Fruit fly (Drosophila melanogaster) whole organism, wandering third instar larva: Measurements from ENCODE around the gene CG18170.

Experiments
- Abd-B ChIP-seq: fragments of >200 bp; optimal IDR thresholded peaks from 2 replicates; lab custom pipeline; 2017; ENCODE audit warnings: missing biosample characterization, missing genetic modification characterization
- CG32264 ChIP-seq: fragments of 200-800 bp; sonication (Bioruptor generic); optimal IDR thresholded peaks from 2 replicates; lab custom pipeline; 2016; ENCODE audit warnings: missing biosample characterization, missing genetic modification characterization
- CG9705 ChIP-seq: fragments of 200-800 bp; sonication (Bioruptor generic); optimal IDR thresholded peaks from 2 replicates; lab custom pipeline; 2018; ENCODE audit warnings: missing biosample characterization, mild to moderate bottlenecking, missing genetic modification characterization
- CrebA ChIP-seq: fragments of 200-800 bp; sonication (Bioruptor generic); optimal IDR thresholded peaks from 2 replicates; lab custom pipeline; 2016; ENCODE audit warnings: missing biosample characterization, mild to moderate bottlenecking, missing genetic modification characterization, borderline replicate concordance
- Dfd ChIP-seq: fragments of >200 bp; optimal IDR thresholded peaks from 2 replicates; lab custom pipeline; 2017; ENCODE audit warnings: missing biosample characterization, missing genetic modification characterization
- Dif ChIP-seq: fragments of 200-275, 200-300 bp; sonication (Bioruptor generic); optimal IDR thresholded peaks from 2 replicates; lab custom pipeline; 2018; ENCODE audit warnings: missing biosample characterization, missing genetic modification characterization; ENCODE audit not compliant: partially characterized antibody
- GATAd ChIP-seq: sonication (Bioruptor generic); optimal IDR thresholded peaks from 2 replicates; lab custom pipeline; 2016; ENCODE audit warnings: missing biosample characterization, missing genetic modification characterization
- HLH106 ChIP-seq: fragments of 200-800 bp; optimal IDR thresholded peaks from 3 replicates; lab custom pipeline; 2019; ENCODE audit warnings: missing biosample characterization, mild to moderate bottlenecking, missing genetic modification characterization, moderate library complexity
- Hnf4 ChIP-seq: fragments of 200-800 bp; sonication (Bioruptor generic); optimal IDR thresholded peaks from 2 replicates; lab custom pipeline; 2016; ENCODE audit warnings: missing biosample characterization, mild to moderate bottlenecking, missing genetic modification characterization
- Hr78 ChIP-seq: fragments of >200 bp; optimal IDR thresholded peaks from 2 replicates; lab custom pipeline; 2017; ENCODE audit warnings: missing biosample characterization, missing genetic modification characterization
- Hr83 ChIP-seq: fragments of 200-300 bp; sonication (Bioruptor generic); optimal IDR thresholded peaks from 2 replicates; lab custom pipeline; 2016; ENCODE audit warnings: missing biosample characterization, mild to moderate bottlenecking, missing genetic modification characterization, moderate library complexity; ENCODE audit not compliant: poor library complexity, severe bottlenecking
- Jra ChIP-seq: sonication (Bioruptor generic); optimal IDR thresholded peaks from 2 replicates; lab custom pipeline; 2016; ENCODE audit warnings: missing biosample characterization, missing genetic modification characterization
- Mio ChIP-seq: sonication (Bioruptor generic); optimal IDR thresholded peaks from 2 replicates; lab custom pipeline; 2016; ENCODE audit warnings: missing biosample characterization, missing genetic modification characterization
- Myc ChIP-seq: fragments of >200 bp; optimal IDR thresholded peaks from 2 replicates; lab custom pipeline; 2017
- N ChIP-seq: fragments of >200 bp; optimal IDR thresholded peaks from 2 replicates; lab custom pipeline; 2018; ENCODE audit warnings: missing biosample characterization, missing external identifiers, missing genetic modification characterization
- OdsH ChIP-seq: fragments of 200-800 bp; sonication (Bioruptor generic); optimal IDR thresholded peaks from 2 replicates; lab custom pipeline; 2016; ENCODE audit warnings: missing biosample characterization, mild to moderate bottlenecking, missing genetic modification characterization
- Rel ChIP-seq, 2 experiments: fragments of 200-800 bp; sonication (Bioruptor generic) in 1 of 2; optimal IDR thresholded peaks; 2 replicates in 1 of 2; 3 replicates in 1 of 2; lab custom pipeline; 2016 to 2019; ENCODE audit warnings: mild to moderate bottlenecking in 2 of 2, missing biosample characterization in 2 of 2, missing genetic modification characterization in 2 of 2, moderate library complexity in 1 of 2
- Sp1 ChIP-seq: fragments of 200-800 bp; sonication (Bioruptor generic); optimal IDR thresholded peaks from 3 replicates; lab custom pipeline; 2019; ENCODE audit warnings: missing biosample characterization, mild to moderate bottlenecking, missing genetic modification characterization, moderate library complexity
- Vsx2 ChIP-seq: fragments of 200-300, 225-300 bp; sonication (Bioruptor generic); optimal IDR thresholded peaks from 2 replicates; lab custom pipeline; 2018; ENCODE audit warnings: missing biosample characterization, missing genetic modification characterization; ENCODE audit not compliant: partially characterized antibody
- br ChIP-seq: fragments of 200-800 bp; sonication (Bioruptor generic); optimal IDR thresholded peaks from 2 replicates; lab custom pipeline; 2016; ENCODE audit warnings: missing biosample characterization, missing genetic modification characterization
- brk ChIP-seq: fragments of 200-800 bp; sonication (Bioruptor generic); optimal IDR thresholded peaks from 2 replicates; lab custom pipeline; 2016; ENCODE audit warnings: missing biosample characterization, mild to moderate bottlenecking, missing genetic modification characterization
- dl ChIP-seq, 2 experiments: fragments of 175-275, 200-275 bp in 1 of 2; fragments of 200-275 bp in 1 of 2; sonication (Bioruptor generic); optimal IDR thresholded peaks; lab custom pipeline; 2018; ENCODE audit warnings: mild to moderate bottlenecking in 2 of 2, missing biosample characterization in 2 of 2, missing genetic modification characterization in 2 of 2, moderate library complexity in 2 of 2; ENCODE audit not compliant: partially characterized antibody in 2 of 2, insufficient read depth in 1 of 2
- dmrt93B ChIP-seq: fragments of 200-800 bp; sonication (Bioruptor generic); optimal IDR thresholded peaks from 2 replicates; lab custom pipeline; 2018; ENCODE audit warnings: missing biosample characterization, mild to moderate bottlenecking, missing genetic modification characterization
- dsf ChIP-seq: sonication (Bioruptor generic); optimal IDR thresholded peaks from 2 replicates; lab custom pipeline; 2016; ENCODE audit warnings: missing biosample characterization, missing genetic modification characterization, borderline replicate concordance
- ey ChIP-seq: fragments of 200-800 bp; sonication (Bioruptor generic); optimal IDR thresholded peaks from 2 replicates; lab custom pipeline; 2016; ENCODE audit warnings: missing biosample characterization, missing genetic modification characterization
- foxo ChIP-seq, 2 experiments: fragments of 200-800 bp; sonication (Bioruptor generic); optimal IDR thresholded peaks; 2 replicates in 1 of 2; 3 replicates in 1 of 2; lab custom pipeline; 2016 to 2017; ENCODE audit warnings: missing biosample characterization in 2 of 2, missing genetic modification characterization in 2 of 2
- fru ChIP-seq: fragments of 200-800 bp; sonication (Bioruptor generic); optimal IDR thresholded peaks from 3 replicates; lab custom pipeline; 2016; ENCODE audit warnings: missing biosample characterization, mild to moderate bottlenecking, missing genetic modification characterization
- h ChIP-seq: fragments of 200-800 bp; sonication (Bioruptor generic); optimal IDR thresholded peaks from 3 replicates; lab custom pipeline; 2016; ENCODE audit warnings: missing biosample characterization, mild to moderate bottlenecking, missing genetic modification characterization
- jim ChIP-seq: fragments of 175-275, 200-325 bp; sonication (Bioruptor generic); optimal IDR thresholded peaks from 2 replicates; lab custom pipeline; 2016; ENCODE audit warnings: missing biosample characterization, mild to moderate bottlenecking, missing genetic modification characterization
- lola ChIP-seq: fragments of >200 bp; optimal IDR thresholded peaks from 2 replicates; lab custom pipeline; 2017; ENCODE audit warnings: missing biosample characterization, missing genetic modification characterization
- pan ChIP-seq: fragments of >200 bp; optimal IDR thresholded peaks from 2 replicates; lab custom pipeline; 2017
- psq ChIP-seq: fragments of 200-800 bp; sonication (Bioruptor generic); optimal IDR thresholded peaks from 3 replicates; lab custom pipeline; 2017; ENCODE audit warnings: missing biosample characterization, mild to moderate bottlenecking, missing genetic modification characterization, moderate library complexity
- rgr ChIP-seq: fragments of 200-800 bp; sonication (Bioruptor generic); optimal IDR thresholded peaks from 3 replicates; lab custom pipeline; 2016; ENCODE audit warnings: missing biosample characterization, mild to moderate bottlenecking, missing genetic modification characterization
- sage ChIP-seq: fragments of 200-800 bp; sonication (Bioruptor generic); optimal IDR thresholded peaks from 2 replicates; lab custom pipeline; 2016; ENCODE audit warnings: missing biosample characterization, mild to moderate bottlenecking, missing genetic modification characterization
- sv ChIP-seq: fragments of 200-800 bp; sonication (Bioruptor generic); optimal IDR thresholded peaks from 3 replicates; lab custom pipeline; 2016; ENCODE audit warnings: missing biosample characterization, missing genetic modification characterization
- tai ChIP-seq: sonication (Bioruptor generic); optimal IDR thresholded peaks from 2 replicates; lab custom pipeline; 2016; ENCODE audit warnings: missing biosample characterization, missing genetic modification characterization
- usp ChIP-seq: fragments of >200 bp; optimal IDR thresholded peaks from 2 replicates; lab custom pipeline; 2017; ENCODE audit warnings: missing biosample characterization, missing genetic modification characterization
- woc ChIP-seq: sonication (Bioruptor generic); optimal IDR thresholded peaks from 2 replicates; lab custom pipeline; 2016; ENCODE audit warnings: missing biosample characterization, mild to moderate bottlenecking, missing genetic modification characterization

Gene CG18170

DNA sequence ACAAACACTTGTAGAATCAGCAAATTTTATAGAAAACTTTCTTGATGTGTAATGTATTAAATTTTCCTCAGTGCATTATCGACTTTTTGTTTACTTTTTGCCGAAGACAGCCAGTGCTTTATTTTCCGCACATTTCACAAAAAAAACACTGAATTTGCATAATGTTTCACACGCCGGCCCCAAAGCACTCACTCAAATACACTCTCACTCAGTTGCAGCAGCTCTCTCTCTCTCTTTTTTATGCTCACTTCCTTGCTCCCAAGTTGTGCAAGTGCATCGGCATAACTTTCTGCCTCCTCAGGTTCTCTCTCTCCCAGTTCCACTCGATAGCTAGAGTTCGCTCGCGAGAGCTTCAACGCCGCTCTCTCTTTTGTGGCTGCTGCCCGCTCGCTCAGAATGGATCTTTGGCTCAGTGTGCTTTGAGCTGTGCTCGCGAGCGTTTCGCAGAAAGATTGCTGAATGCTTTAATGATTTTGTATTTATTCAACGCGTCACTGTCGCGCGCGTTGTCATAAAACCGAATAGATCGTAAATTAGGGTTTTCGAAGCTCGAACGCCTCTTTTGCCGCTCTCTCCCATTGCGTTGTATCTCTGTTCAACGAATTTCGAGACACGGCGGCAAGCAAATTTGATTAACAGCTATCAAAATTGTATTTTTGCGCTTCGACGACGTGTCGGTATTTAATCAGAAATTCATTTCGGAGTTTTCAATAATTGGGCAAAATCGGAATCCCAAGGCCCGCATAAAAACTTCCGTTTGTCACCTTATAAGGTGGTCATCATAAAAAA lies 16.3 kb upstream of the CG18170 start:
- TF ChIP-seq rgr (GFP tag; lab: Kevin White, UChicago) (peak; percentile 44), sage (GFP tag; lab: Kevin White, UChicago) (peak; percentile 74), GATAd (GFP tag; lab: Kevin White, UChicago) (no peak), CG32264 (peak; percentile 45), Hnf4 (peak; percentile 35), Rel (GFP tag; optimal IDR thresholded peaks at IDR 0.05; lab: Kevin White, UChicago) (peak; percentile 64), Rel (tag; optimal IDR thresholded peaks at IDR 0.05; lab: Kevin White, UChicago) (peak; percentile 10), Jra (peak; percentile 76), foxo (GFP tag; optimal IDR thresholded peaks at IDR 0.05; lab: Kevin White, UChicago) (peak in 1 of 2 experiments; percentile 48), Sp1 (GFP tag; lab: Kevin White, UChicago) (peak; percentile 37), lola (GFP tag; lab: Kevin White, UChicago) (no peak), psq (GFP tag; lab: Kevin White, UChicago) (peak; percentile 41), Myc (no peak), CrebA (GFP tag; lab: Kevin White, UChicago) (peak; percentile 86), br (GFP tag; lab: Kevin White, UChicago) (peak; percentile 49), dmrt93B (GFP tag; lab: Kevin White, UChicago) (no peak), brk (GFP tag; lab: Kevin White, UChicago) (peak; percentile 42), h (GFP tag; lab: Kevin White, UChicago) (peak; percentile 90), Dif (peak; percentile 99), dl (GFP tag; optimal IDR thresholded peaks at IDR 0.05; lab: Kevin White, UChicago; ENCODE audit: insufficient read depth in 1 of 2, partially characterized antibody in 2 of 2) (peak; percentile 96 to 98), CG9705 (no peak), woc (GFP tag; lab: Kevin White, UChicago) (no peak), Mio (GFP tag; lab: Kevin White, UChicago) (no peak), HLH106 (tag; lab: Kevin White, UChicago) (no peak), Hr83 (GFP tag; lab: Kevin White, UChicago) (peak; percentile 82), dsf (no peak), fru (peak; percentile 48), jim (no peak), Vsx2 (GFP tag; lab: Kevin White, UChicago) (peak; percentile 95), N (GFP tag; lab: Kevin White, UChicago) (no peak)

DNA sequence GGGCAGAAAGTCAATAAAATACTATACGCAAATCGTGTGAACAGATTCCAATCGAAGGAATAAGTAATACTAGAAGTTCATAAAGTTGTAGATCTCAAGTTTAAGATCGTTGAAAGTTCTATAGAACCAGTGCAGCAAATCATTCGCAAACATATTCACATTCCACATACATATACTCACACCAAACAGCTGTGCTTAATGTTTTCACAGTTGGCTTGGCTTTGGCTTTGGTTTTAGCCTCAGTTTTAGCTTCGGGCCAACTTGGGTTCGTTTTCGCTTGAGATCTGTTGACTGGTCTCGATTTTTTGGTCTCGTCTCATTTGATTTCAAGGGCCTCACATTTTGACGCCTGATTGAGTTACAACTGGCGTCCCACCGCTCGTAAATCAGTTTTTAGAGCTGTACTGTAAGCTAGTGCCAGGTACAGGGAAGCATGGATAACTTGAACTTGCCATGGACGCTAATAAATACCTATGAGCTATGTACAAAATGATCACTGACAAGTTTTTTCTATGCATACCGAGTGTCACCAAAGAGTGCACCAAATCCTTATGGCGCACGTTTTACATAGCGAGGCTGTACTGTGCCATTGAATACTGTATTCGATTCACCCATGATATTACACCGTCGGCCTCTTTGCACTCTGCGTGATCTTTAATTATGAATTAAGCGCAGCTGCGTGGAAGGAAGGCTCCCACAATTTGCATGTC lies 15.5 kb upstream of the CG18170 start:
- TF ChIP-seq brk (GFP tag; lab: Kevin White, UChicago) (no peak), woc (GFP tag; lab: Kevin White, UChicago) (peak; percentile 14), Myc (no peak), rgr (GFP tag; lab: Kevin White, UChicago) (peak; percentile 69), Dif (no peak), dl (GFP tag; optimal IDR thresholded peaks at IDR 0.05; lab: Kevin White, UChicago; ENCODE audit: insufficient read depth in 1 of 2, partially characterized antibody in 2 of 2) (no peak), dmrt93B (GFP tag; lab: Kevin White, UChicago) (peak; percentile 46), psq (GFP tag; lab: Kevin White, UChicago) (peak; percentile 43), Dfd (GFP tag; lab: Kevin White, UChicago) (no peak), CG9705 (peak; percentile 45), lola (GFP tag; lab: Kevin White, UChicago) (no peak), fru (peak; percentile 67), ey (GFP tag; lab: Kevin White, UChicago) (peak; percentile 70), Sp1 (GFP tag; lab: Kevin White, UChicago) (peak; percentile 60), Rel (GFP tag; optimal IDR thresholded peaks at IDR 0.05; lab: Kevin White, UChicago) (no peak), Rel (tag; optimal IDR thresholded peaks at IDR 0.05; lab: Kevin White, UChicago) (no peak), h (GFP tag; lab: Kevin White, UChicago) (peak; percentile 75), jim (no peak), foxo (GFP tag; optimal IDR thresholded peaks at IDR 0.05; lab: Kevin White, UChicago) (peak in 1 of 2 experiments; percentile 80), CG32264 (no peak), Hnf4 (peak; percentile 59), br (GFP tag; lab: Kevin White, UChicago) (peak; percentile 66), Mio (GFP tag; lab: Kevin White, UChicago) (no peak), Jra (no peak), OdsH (GFP tag; lab: Kevin White, UChicago) (peak; percentile 65), tai (GFP tag; lab: Kevin White, UChicago) (no peak), Abd-B (GFP tag; lab: Kevin White, UChicago) (no peak), Hr83 (GFP tag; lab: Kevin White, UChicago) (no peak), dsf (no peak), HLH106 (tag; lab: Kevin White, UChicago) (peak; percentile 69), Hr78 (GFP tag; lab: Kevin White, UChicago) (no peak), sv (GFP tag; lab: Kevin White, UChicago) (peak; percentile 74), GATAd (GFP tag; lab: Kevin White, UChicago) (no peak), pan (lab: Kevin White, UChicago) (no peak), N (GFP tag; lab: Kevin White, UChicago) (no peak), Vsx2 (GFP tag; lab: Kevin White, UChicago) (no peak), usp (GFP tag; lab: Kevin White, UChicago) (no peak), CrebA (GFP tag; lab: Kevin White, UChicago) (no peak), sage (GFP tag; lab: Kevin White, UChicago) (no peak)
- TF ChIP-seq, all 38 proteins: peak for 15
